Worm (Caenorhabditis elegans): ENCODE data around the gene str-28.
"Not testable (repeated sequence)": the region's sequence is repeated elsewhere in the genome, so short reads cannot be mapped to it uniquely, and the experiment has no call there.

The str-28 gene

DNA sequence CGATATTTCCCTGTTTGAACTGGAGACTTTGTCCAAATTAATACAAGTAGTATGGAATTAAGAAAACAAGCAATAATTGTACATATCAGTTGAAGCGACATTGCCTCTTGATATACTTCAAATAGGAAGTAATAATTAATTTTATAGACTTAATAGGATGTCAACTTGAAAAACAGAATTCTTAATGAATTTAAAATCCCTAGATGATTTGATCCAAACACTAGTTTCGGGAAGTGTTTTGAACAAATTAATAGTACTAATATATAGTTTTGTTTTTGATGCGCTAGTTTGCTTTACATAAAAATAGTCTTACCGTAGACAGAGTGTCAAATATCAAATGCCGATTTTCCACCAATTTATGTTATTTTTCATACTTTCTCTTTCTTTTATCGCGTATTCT is 5.7 kb upstream of the str-28 start, which contains the start of gene str-190:
TSS of gene str-190 (minus strand) at position 101 of the 400 bp plus-strand sequence.
- no peak for TF ChIP-seq unc-62 (GFP tag; optimal IDR thresholded peaks at IDR 0.05)

DNA sequence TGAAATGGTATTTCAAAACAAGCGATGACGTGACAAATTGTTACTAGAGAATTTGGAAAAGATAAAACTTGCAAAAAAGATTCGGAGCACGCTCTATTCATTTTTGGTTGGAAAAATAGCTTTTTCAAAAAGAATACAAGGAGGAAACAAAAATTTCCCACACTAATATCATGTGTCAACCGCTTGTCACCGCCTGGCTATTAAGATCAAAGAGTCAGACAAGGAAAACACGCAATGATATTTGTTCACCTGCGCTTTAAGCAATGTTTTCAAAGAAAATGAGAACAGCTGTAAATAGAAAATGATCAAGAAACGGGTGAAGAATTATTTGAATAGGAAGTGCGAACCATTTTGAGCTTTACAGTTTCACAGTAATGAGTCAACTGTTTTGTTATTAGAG is 4.1 kb upstream of the str-28 start, which contains the start of gene srh-125:
TSS of gene srh-125 (minus strand) at position 101 of the 400 bp plus-strand sequence.
- TF ChIP-seq unc-62 (GFP tag; optimal IDR thresholded peaks at IDR 0.05) = no peak

DNA sequence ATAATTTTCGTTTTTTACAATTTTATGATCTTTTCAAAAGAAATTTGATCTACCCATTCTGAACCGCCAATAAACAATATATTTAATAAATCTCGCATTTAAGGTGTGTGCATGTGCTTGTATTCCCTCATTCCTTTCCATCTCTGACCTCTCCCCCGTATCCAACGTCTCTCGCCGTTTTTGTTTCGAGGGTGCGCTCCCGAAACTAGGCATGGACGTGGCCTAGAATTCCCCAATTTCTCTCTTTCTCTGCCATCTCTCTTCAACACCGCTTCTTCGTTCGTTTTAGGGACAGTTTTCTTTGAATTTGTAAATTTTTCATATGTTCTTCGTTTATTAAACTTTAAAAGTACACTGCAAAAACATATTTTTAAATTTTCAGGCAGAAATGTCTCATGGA is 7.2 kb downstream of the str-28 start, which contains the start of gene F25E5.1:
TSS of gene F25E5.1 (plus strand) at position 376 of the 400 bp plus-strand sequence.
- TF ChIP-seq unc-62 (GFP tag; optimal IDR thresholded peaks at IDR 0.05) = no peak

DNA sequence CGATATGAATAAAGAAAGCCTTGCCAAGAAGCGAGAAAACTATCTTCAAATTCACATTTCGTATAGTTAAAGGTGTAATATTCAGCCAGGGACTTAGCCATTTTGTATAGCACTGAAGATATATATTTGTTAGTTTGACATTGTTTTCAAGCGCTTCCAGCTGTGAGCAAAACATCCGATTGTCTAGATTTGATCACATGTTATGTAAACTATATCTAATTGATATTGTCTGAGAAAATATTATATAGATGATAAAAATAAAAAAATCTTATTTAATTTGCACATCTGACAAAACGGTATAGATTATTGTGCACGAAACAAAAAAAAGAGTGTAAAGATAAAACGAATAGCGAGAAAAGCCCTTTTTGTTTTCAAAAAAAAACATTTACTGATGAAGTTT is 8.0 kb downstream of the str-28 start, which contains the start of gene srh-89:
TSS of gene srh-89 (minus strand) at position 101 of the 400 bp plus-strand sequence.
- TF ChIP-seq unc-62 (GFP tag; optimal IDR thresholded peaks at IDR 0.05) = no peak

DNA sequence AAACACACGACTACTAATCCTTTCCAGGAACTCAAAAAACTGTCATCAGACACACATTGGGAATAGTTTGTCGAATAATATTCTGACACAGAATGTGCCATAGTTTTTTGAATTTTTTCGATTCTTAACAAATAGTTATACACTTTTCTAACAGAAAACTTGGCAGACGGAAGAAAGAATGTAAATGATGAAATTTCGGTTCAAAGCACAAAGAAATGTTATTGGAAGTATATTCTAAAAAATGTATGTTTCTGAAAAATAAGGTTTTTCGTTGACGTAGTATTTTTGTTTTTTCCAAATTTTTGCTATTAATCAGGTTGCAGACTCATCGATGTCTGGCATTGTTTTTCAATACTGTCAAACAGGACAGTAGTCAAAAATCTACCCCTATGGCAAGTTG is 11.8 kb downstream of the str-28 start, which contains the start of gene srh-92:
TSS of gene srh-92 (minus strand) at position 101 of the 400 bp plus-strand sequence.
- TF ChIP-seq unc-62 (GFP tag; optimal IDR thresholded peaks at IDR 0.05) = no peak

DNA sequence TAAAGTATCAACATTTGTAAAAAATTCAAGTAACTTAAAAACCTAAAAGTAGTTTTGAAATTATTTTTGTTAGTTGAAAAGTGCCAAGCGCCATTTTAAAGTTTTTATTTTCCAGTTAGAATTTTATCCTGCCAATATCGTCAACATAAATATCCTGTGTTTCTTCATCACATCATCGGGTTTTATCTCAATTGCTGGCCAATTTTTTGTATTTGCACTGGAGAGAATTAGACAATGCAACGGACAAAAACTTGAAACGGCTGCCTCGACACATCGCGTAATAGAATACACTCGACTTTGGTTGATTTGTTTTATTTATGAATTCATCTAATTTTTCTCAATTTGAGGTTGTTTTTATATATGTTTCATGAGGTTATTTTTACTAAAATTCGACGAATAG is 17.7 kb downstream of the str-28 start, which contains the start of gene F25E5.2:
TSS of gene F25E5.2 (plus strand) at position 301 of the 400 bp plus-strand sequence.
- no peak for TF ChIP-seq unc-62 (GFP tag; optimal IDR thresholded peaks at IDR 0.05)

DNA sequence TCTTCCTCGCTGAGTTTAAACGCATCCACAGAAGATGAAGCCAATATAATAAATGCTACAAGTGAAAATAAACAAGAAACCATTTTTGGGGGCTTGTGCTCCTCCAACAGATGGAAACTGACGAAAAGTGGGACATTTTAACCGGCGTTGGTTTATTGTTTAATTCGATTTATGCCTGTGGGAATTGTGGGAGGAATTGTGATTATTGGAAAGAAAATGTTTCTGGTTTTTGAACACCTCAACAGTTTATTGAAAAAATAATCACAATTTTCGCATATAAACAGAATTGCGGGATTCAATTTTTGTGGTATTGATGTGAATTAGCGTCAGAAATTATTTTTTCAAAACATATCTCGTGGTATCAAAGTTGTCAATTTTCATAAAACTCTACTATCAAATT is 18.5 kb downstream of the str-28 start, which contains the start of gene try-8:
TSS of gene try-8 (minus strand) at position 101 of the 400 bp plus-strand sequence.
- no peak for TF ChIP-seq unc-62 (GFP tag; optimal IDR thresholded peaks at IDR 0.05)

DNA sequence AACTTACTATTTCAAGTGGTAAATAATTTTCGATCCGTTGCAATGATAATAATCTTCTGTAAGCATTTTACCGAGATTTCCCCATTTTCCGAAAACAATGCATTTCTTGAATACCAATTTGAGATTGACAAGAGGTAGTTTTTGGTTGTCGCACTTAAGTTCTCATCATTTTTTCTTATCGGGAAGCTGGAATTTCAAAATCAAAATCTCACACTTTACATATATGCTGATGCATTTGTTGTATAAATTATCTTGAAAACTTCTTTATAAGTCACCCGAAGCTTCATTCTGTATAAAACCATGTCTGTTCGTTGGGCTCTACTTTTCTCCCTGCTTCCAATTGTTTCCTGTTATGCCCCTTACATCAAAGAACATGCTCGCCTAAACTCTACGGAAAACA is 21.3 kb downstream of the str-28 start, which contains the start of gene try-11:
TSS of gene try-11 (plus strand) at position 301 of the 400 bp plus-strand sequence.
- no peak for TF ChIP-seq unc-62 (GFP tag; optimal IDR thresholded peaks at IDR 0.05)

DNA sequence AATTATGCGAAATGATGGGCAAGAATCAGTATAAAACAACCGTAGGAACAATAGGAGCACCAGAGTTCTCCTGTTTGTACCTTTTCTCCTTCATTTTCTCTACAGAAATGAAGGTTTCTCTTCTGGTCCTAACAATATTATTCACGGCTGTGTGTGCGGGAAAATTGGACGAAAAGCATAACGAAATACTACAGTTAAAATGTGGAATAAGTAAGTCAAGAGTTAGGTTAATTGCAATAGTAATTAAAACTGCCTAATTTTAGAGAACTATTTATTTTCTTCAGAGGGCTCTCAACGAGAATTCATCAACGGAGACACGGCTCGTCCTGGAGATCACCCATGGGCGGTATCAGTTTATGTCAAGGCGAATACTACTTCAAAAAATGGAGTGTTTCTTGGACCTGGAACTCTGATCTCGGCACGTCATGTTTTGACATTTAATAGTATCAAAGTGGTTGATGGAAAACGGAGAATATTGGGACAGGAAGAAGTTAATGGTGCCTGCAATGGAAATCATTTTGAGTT is 23.4 kb downstream of the str-28 start, which contains the start of gene try-12:
TSS of gene try-12 (plus strand) at position 51 of the 525 bp plus-strand sequence.
- no peak for TF ChIP-seq unc-62 (GFP tag; optimal IDR thresholded peaks at IDR 0.05)

DNA sequence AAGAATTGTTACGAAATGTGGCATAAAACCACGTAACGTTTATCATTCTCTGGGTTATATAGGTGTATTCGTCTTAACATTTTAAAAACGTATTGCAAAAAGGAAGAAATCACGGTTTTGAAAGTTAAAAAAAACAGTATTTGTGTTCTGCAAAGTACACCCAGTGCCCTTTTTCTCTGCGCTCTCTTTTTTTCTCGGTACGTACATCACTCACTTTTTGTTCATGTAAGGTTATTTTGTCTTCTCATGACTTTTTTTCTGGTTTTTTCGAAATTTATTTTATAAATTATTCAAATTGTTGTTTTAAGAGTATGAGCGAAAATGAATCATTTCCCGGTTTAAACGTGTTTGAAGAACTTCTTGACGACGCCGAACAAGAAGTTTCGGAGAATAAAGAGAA is 25.8 kb downstream of the str-28 start, which contains the start of gene F25E5.5:
TSS of gene F25E5.5 (plus strand) at position 301 of the 400 bp plus-strand sequence.
- no peak for TF ChIP-seq unc-62 (GFP tag; optimal IDR thresholded peaks at IDR 0.05)

DNA sequence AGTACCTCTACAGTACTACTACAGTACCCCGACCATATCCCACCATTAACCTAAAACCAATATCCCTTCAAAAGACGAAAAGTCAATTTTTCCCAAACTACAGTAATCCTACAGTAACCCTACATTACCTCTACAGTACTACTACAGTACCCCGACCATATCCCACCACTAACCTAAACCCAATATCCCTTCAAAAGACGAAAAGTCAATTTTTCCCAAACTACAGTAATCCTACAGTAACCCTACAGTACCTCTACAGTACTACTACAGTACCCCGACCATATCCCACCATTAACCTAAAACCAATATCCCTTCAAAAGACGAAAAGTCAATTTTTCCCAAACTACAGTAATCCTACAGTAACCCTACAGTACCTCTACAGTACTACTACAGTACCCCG is 28.4 kb downstream of the str-28 start, which contains the start of gene nhr-141:
TSS of gene nhr-141 (plus strand) at position 331 of the 400 bp plus-strand sequence.
- not testable (repeated sequence) for TF ChIP-seq unc-62 (GFP tag; optimal IDR thresholded peaks at IDR 0.05)

DNA sequence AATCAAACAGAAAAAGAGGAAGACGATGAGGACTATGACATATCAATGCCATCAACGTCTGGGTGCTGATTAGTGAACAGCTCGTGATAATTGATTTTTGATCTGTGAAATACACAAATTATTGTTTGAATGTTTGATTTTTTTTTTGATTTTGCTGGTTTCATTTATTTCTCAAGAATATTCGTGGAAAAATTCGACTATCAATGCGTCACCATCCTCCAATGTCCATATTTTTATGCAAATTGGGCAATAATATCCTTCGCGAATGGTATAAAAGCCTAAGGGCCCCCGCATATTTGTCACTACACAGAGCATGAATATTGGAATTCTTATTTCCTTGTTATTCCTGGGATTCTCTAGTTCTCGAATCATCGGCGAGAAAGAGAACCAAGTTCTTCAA is 32.9 kb downstream of the str-28 start, which contains the start of gene try-13:
TSS of gene try-13 (plus strand) at position 301 of the 400 bp plus-strand sequence.
- TF ChIP-seq unc-62 (GFP tag; optimal IDR thresholded peaks at IDR 0.05) = no peak

DNA sequence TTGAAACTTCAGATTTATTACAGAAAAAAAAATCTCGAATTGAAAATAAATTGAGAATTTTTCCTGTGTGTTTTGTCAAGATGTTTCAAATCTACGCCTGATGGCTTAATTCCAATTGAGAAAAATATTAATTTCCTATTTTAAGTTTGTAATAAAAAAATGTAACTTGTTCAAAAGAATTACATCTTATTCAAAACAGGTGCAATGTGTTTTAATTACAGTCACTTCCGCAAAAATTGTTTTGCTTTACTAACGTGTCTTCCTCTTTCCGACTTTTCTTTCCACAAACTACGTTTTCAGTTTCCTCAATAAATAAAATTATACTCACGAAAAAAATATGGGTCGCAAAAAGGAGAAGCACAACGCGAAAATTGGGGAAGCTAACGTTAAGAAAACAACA is 34.7 kb downstream of the str-28 start, which contains the start of gene F25E5.16:
TSS of gene F25E5.16 (plus strand) at position 301 of the 400 bp plus-strand sequence.
- TF ChIP-seq unc-62 (GFP tag; optimal IDR thresholded peaks at IDR 0.05) = no peak

DNA sequence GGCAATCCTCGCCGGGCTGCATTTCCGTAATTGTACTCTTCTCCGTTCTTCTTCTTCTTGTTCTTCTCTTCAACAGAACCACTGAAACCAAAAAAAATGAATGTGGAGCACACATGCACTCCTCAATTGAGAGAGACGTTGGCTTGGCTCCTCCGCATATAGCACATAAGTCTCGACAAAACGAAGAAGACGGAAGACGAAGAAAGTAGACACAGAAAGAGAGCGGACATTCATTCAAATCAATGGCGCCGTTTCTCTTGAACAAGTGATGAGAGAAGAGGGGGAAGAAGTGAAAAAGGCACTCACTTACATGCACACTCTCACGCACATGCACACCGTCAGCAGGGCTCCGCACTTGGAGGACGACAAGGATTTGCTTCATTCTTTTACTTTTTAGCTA is 35.2 kb downstream of the str-28 start, which contains the start of gene F25E5.9:
TSS of gene F25E5.9 (minus strand) at position 382 of the 400 bp plus-strand sequence.
- TF ChIP-seq unc-62 (GFP tag; optimal IDR thresholded peaks at IDR 0.05) = no peak

DNA sequence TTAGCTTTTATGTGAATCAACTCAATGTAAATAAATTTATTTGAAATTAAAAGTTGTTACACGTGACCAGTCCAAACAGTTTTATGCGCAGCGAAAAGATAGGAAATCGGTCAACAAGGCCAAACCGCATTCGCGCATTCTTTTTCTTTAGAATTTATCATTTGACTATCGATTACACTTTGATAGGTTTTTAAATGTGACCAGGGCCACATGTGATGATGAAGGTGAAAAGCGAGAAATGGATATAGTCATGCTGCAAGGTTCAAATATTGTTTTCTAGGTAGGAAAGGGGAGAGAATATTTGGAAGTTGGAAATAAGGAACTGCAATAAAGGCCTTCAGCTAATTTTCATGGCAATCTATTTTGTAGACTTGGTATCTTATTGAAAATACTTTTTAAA is 35.8 kb downstream of the str-28 start:
- TF ChIP-seq unc-62 (GFP tag; optimal IDR thresholded peaks at IDR 0.05) = no peak

DNA sequence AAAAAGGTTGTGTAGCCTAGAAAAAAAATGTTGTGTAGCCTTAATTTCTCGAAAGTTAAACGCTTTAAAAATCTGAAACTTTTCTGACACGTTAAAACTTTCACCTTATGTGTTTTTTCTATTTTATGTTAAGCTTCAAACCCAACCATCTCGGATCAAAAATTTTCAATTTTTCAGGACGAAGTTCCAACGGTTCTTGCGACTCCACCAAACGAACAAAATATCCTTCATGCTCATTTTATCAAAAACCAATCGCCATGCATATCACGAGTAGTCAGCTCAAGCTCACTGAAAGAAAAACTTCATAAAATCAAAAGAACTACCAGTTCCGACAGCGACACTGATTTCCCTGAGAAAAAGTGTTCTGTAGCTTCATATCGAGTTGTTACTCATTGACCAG is 36.2 kb downstream of the str-28 start:
- no peak for TF ChIP-seq unc-62 (GFP tag; optimal IDR thresholded peaks at IDR 0.05)
